Fruit fly (Drosophila melanogaster) whole organism, embryonic: Measurements from ENCODE around the gene Cpr97Ea.

Experiments
- CG10267 ChIP-seq: fragments of 200-800 bp; sonication (Bioruptor generic); optimal IDR thresholded peaks from 2 replicates; lab custom pipeline; 2018; ENCODE audit warnings: missing biosample characterization, mild to moderate bottlenecking, missing genetic modification characterization, moderate library complexity
- CG10565 ChIP-seq: fragments of 200-800 bp; sonication (Bioruptor generic); optimal IDR thresholded peaks from 3 replicates; lab custom pipeline; 2016; ENCODE audit warnings: missing biosample characterization, mild to moderate bottlenecking, missing genetic modification characterization
- CG11247 ChIP-seq: fragments of 200-800 bp; sonication (Bioruptor generic); IDR thresholded peaks from 2 replicates; pipeline ENCODE4 v1.3.6; 2022; ENCODE audit warnings: missing biosample characterization, missing genetic modification characterization
- CG11560 ChIP-seq: fragments of 200-800 bp; sonication (Bioruptor generic); IDR thresholded peaks from 3 replicates; pipeline ENCODE4 v1.3.6; 2022; ENCODE audit warnings: missing biosample characterization, missing genetic modification characterization
- CG11695 ChIP-seq: fragments of 200-800 bp; sonication (Bioruptor generic); IDR thresholded peaks from 3 replicates; pipeline ENCODE4 v1.3.6; 2022; ENCODE audit warnings: missing biosample characterization, missing genetic modification characterization
- CG14441 ChIP-seq: fragments of 200-800 bp; sonication (Bioruptor generic); IDR thresholded peaks from 2 replicates; pipeline ENCODE4 v1.3.6; 2022; ENCODE audit warnings: missing biosample characterization, missing genetic modification characterization
- CG15011 ChIP-seq: fragments of 200-800 bp; sonication (Bioruptor generic); optimal IDR thresholded peaks from 3 replicates; lab custom pipeline; 2018; ENCODE audit warnings: missing biosample characterization, mild to moderate bottlenecking, missing genetic modification characterization
- CG18599 ChIP-seq: fragments of 200-800 bp; sonication (Bioruptor generic); optimal IDR thresholded peaks from 3 replicates; lab custom pipeline; 2017; ENCODE audit warnings: missing biosample characterization, missing genetic modification characterization, mild to moderate bottlenecking, moderate library complexity, missing genetic modification reagents
- CG2120 ChIP-seq: fragments of 200-800 bp; sonication (Bioruptor generic); optimal IDR thresholded peaks from 3 replicates; lab custom pipeline; 2016; ENCODE audit warnings: missing biosample characterization, missing genetic modification characterization
- CG30431 ChIP-seq: fragments of 200-800 bp; sonication (Bioruptor generic); optimal IDR thresholded peaks from 2 replicates; lab custom pipeline; 2017; ENCODE audit warnings: missing biosample characterization, missing genetic modification characterization
- CG31441 ChIP-seq: fragments of 200-800 bp; sonication (Bioruptor generic); IDR thresholded peaks from 2 replicates; pipeline ENCODE4 v1.3.6; 2022; ENCODE audit warnings: missing biosample characterization, missing genetic modification characterization
- CG3281 ChIP-seq: fragments of 200-800 bp; sonication (Bioruptor generic); optimal IDR thresholded peaks from 3 replicates; lab custom pipeline; 2017; ENCODE audit warnings: missing biosample characterization, mild to moderate bottlenecking, missing genetic modification characterization
- CG3838 ChIP-seq: fragments of 200-800 bp; sonication (Bioruptor generic); optimal IDR thresholded peaks from 3 replicates; lab custom pipeline; 2016; ENCODE audit warnings: missing biosample characterization, missing genetic modification characterization
- CG42726 ChIP-seq: fragments of 200-800 bp; sonication (Bioruptor generic); IDR thresholded peaks from 2 replicates; pipeline ENCODE4 v1.3.6; 2022; ENCODE audit warnings: missing biosample characterization, missing genetic modification characterization; ENCODE audit not compliant: partially characterized antibody
- CG4820 ChIP-seq: fragments of 200-800 bp; sonication (Bioruptor generic); optimal IDR thresholded peaks from 3 replicates; lab custom pipeline; 2016; ENCODE audit warnings: missing biosample characterization, missing genetic modification characterization
- CG7357 ChIP-seq: fragments of 200-800 bp; sonication (Bioruptor generic); IDR thresholded peaks from 3 replicates; pipeline ENCODE4 v1.3.6; 2022; ENCODE audit warnings: missing biosample characterization, missing genetic modification characterization
- CG7372 ChIP-seq: fragments of 200-800 bp; sonication (Bioruptor generic); IDR thresholded peaks from 2 replicates; pipeline ENCODE4 v1.3.6; 2022; ENCODE audit warnings: missing biosample characterization, missing genetic modification characterization
- CG9215 ChIP-seq: fragments of 200-800 bp; sonication (Bioruptor generic); IDR thresholded peaks from 2 replicates; pipeline ENCODE4 v1.3.6; 2022; ENCODE audit warnings: missing biosample characterization, missing genetic modification characterization
- CG9609 ChIP-seq: fragments of 200-800 bp; sonication (Bioruptor generic); optimal IDR thresholded peaks from 3 replicates; lab custom pipeline; 2016; ENCODE audit warnings: missing biosample characterization, missing genetic modification characterization
- CG9876 ChIP-seq: fragments of 200-800 bp; sonication (Bioruptor generic); optimal IDR thresholded peaks from 2 replicates; lab custom pipeline; 2016; ENCODE audit warnings: missing biosample characterization, missing genetic modification characterization
- Camta ChIP-seq: fragments of 200-800 bp; sonication (Bioruptor generic); optimal IDR thresholded peaks from 2 replicates; lab custom pipeline; 2016; ENCODE audit warnings: missing biosample characterization, missing genetic modification characterization
- CrebB ChIP-seq: fragments of 200-800 bp; sonication (Bioruptor generic); optimal IDR thresholded peaks from 3 replicates; lab custom pipeline; 2018; ENCODE audit warnings: missing biosample characterization, mild to moderate bottlenecking, missing genetic modification characterization
- Dek ChIP-seq: fragments of 200-800 bp; sonication (Bioruptor generic); optimal IDR thresholded peaks from 3 replicates; lab custom pipeline; 2019; ENCODE audit warnings: missing biosample characterization, mild to moderate bottlenecking, missing genetic modification characterization, moderate library complexity
- Ets65A ChIP-seq: fragments of 200-800 bp; sonication (Bioruptor generic); peaks from one replicate; lab custom pipeline; 2016; ENCODE audit warnings: missing biosample characterization, missing genetic modification characterization
- H2.0 ChIP-seq: fragments of 200-800 bp; sonication (Bioruptor generic); IDR thresholded peaks from 2 replicates; pipeline ENCODE4 v1.3.6; 2022; ENCODE audit warnings: missing biosample characterization, missing genetic modification characterization
- HLH4C ChIP-seq: fragments of 200-800 bp; sonication (Bioruptor generic); IDR thresholded peaks from 3 replicates; pipeline ENCODE4 v1.3.6; 2022; ENCODE audit warnings: missing biosample characterization, missing genetic modification characterization; ENCODE audit not compliant: partially characterized antibody
- Lhr ChIP-seq: fragments of 200-800 bp; sonication (Bioruptor generic); optimal IDR thresholded peaks from 3 replicates; lab custom pipeline; 2017; ENCODE audit warnings: mild to moderate bottlenecking, missing biosample characterization, missing genetic modification reagents, missing genetic modification characterization
- Mad ChIP-seq: fragments of 200-800 bp; sonication (Bioruptor generic); optimal IDR thresholded peaks from 2 replicates; lab custom pipeline; 2016; ENCODE audit warnings: missing biosample characterization, missing genetic modification characterization
- PHDP ChIP-seq: fragments of 200-800 bp; sonication (Bioruptor generic); optimal IDR thresholded peaks from 3 replicates; lab custom pipeline; 2018; ENCODE audit warnings: missing biosample characterization, mild to moderate bottlenecking, missing genetic modification characterization, moderate library complexity
- Rfx ChIP-seq: fragments of 200-800 bp; sonication (Bioruptor generic); IDR thresholded peaks from 2 replicates; pipeline ENCODE4 v1.3.6; 2022; ENCODE audit warnings: missing biosample characterization, missing genetic modification characterization
- Six4 ChIP-seq: fragments of 200-800 bp; sonication (Bioruptor generic); optimal IDR thresholded peaks from 2 replicates; lab custom pipeline; 2016; ENCODE audit warnings: missing biosample characterization, missing genetic modification characterization
- YL-1 ChIP-seq: fragments of 200-800 bp; sonication (Bioruptor generic); optimal IDR thresholded peaks from 3 replicates; lab custom pipeline; 2017; ENCODE audit warnings: missing biosample characterization, mild to moderate bottlenecking, missing genetic modification characterization
- bab2 ChIP-seq: fragments of 200-800 bp; sonication (Bioruptor generic); optimal IDR thresholded peaks from 2 replicates; lab custom pipeline; 2016; ENCODE audit warnings: missing biosample characterization, missing genetic modification characterization
- bbx ChIP-seq: fragments of 200-800 bp; sonication (Bioruptor generic); IDR thresholded peaks from 2 replicates; pipeline ENCODE4 v1.3.6; 2022; ENCODE audit warnings: missing biosample characterization, missing genetic modification characterization; ENCODE audit not compliant: partially characterized antibody
- caup ChIP-seq: fragments of 200-800 bp; sonication (Bioruptor generic); optimal IDR thresholded peaks from 3 replicates; lab custom pipeline; 2017; ENCODE audit warnings: missing biosample characterization, mild to moderate bottlenecking, missing genetic modification characterization, moderate library complexity; ENCODE audit not compliant: severe bottlenecking
- chn ChIP-seq: fragments of 200-800 bp; sonication (Bioruptor generic); optimal IDR thresholded peaks from 2 replicates; lab custom pipeline; 2016; ENCODE audit warnings: missing biosample characterization, missing genetic modification characterization
- dmrt11E ChIP-seq: fragments of 200-800 bp; sonication (Bioruptor generic); optimal IDR thresholded peaks from 3 replicates; lab custom pipeline; 2018; ENCODE audit warnings: missing biosample characterization, mild to moderate bottlenecking, missing genetic modification characterization, moderate library complexity
- gfzf ChIP-seq: fragments of 200-800 bp; sonication (Bioruptor generic); optimal IDR thresholded peaks from 2 replicates; lab custom pipeline; 2016; ENCODE audit warnings: missing biosample characterization, mild to moderate bottlenecking, missing genetic modification characterization, moderate library complexity
- lab ChIP-seq: fragments of 200-800 bp; sonication (Bioruptor generic); optimal IDR thresholded peaks from 3 replicates; lab custom pipeline; 2017; ENCODE audit warnings: missing biosample characterization, missing genetic modification characterization, mild to moderate bottlenecking, moderate library complexity, missing genetic modification reagents
- lilli ChIP-seq: fragments of 200-800 bp; sonication (Bioruptor generic); optimal IDR thresholded peaks from 3 replicates; lab custom pipeline; 2016; ENCODE audit warnings: missing biosample characterization, missing genetic modification characterization
- nmo ChIP-seq: fragments of 200-800 bp; sonication (Bioruptor generic); optimal IDR thresholded peaks from 2 replicates; lab custom pipeline; 2018; ENCODE audit warnings: missing biosample characterization, mild to moderate bottlenecking, missing genetic modification characterization, moderate library complexity
- oc ChIP-seq: fragments of 200-800 bp; sonication (Bioruptor generic); optimal IDR thresholded peaks from 2 replicates; lab custom pipeline; 2018; ENCODE audit warnings: missing biosample characterization, mild to moderate bottlenecking, missing genetic modification characterization, moderate library complexity
- odd ChIP-seq: fragments of 200-800 bp; sonication (Bioruptor generic); optimal IDR thresholded peaks from 2 replicates; lab custom pipeline; 2017; ENCODE audit warnings: missing biosample characterization, mild to moderate bottlenecking, missing genetic modification characterization
- pb ChIP-seq: fragments of 200-800 bp; sonication (Bioruptor generic); optimal IDR thresholded peaks from 3 replicates; lab custom pipeline; 2016; ENCODE audit warnings: missing biosample characterization, missing genetic modification characterization
- ro ChIP-seq: fragments of 200-800 bp; sonication (Bioruptor generic); IDR thresholded peaks from 2 replicates; pipeline ENCODE4 v1.3.6; 2022; ENCODE audit warnings: missing biosample characterization, missing genetic modification characterization
- sens ChIP-seq: fragments of 200-800 bp; sonication (Bioruptor generic); peaks from one replicate; lab custom pipeline; 2016; ENCODE audit warnings: missing biosample characterization, missing genetic modification characterization
- sug ChIP-seq: fragments of 200-800 bp; optimal IDR thresholded peaks from 2 replicates; lab custom pipeline; 2019; ENCODE audit warnings: missing biosample characterization, mild to moderate bottlenecking, missing genetic modification characterization, moderate library complexity
- trh ChIP-seq: fragments of 200-800 bp; sonication (Bioruptor generic); optimal IDR thresholded peaks from 2 replicates; lab custom pipeline; 2016; ENCODE audit warnings: missing biosample characterization, missing genetic modification characterization
- zen ChIP-seq: fragments of 200-800 bp; sonication (Bioruptor generic); optimal IDR thresholded peaks from 3 replicates; lab custom pipeline; 2018; ENCODE audit warnings: missing biosample characterization, mild to moderate bottlenecking, missing genetic modification characterization, moderate library complexity
- zf30C ChIP-seq: fragments of 200-800 bp; sonication (Bioruptor generic); optimal IDR thresholded peaks from 3 replicates; lab custom pipeline; 2018; ENCODE audit warnings: missing biosample characterization, mild to moderate bottlenecking, missing genetic modification characterization

Gene Cpr97Ea

DNA sequence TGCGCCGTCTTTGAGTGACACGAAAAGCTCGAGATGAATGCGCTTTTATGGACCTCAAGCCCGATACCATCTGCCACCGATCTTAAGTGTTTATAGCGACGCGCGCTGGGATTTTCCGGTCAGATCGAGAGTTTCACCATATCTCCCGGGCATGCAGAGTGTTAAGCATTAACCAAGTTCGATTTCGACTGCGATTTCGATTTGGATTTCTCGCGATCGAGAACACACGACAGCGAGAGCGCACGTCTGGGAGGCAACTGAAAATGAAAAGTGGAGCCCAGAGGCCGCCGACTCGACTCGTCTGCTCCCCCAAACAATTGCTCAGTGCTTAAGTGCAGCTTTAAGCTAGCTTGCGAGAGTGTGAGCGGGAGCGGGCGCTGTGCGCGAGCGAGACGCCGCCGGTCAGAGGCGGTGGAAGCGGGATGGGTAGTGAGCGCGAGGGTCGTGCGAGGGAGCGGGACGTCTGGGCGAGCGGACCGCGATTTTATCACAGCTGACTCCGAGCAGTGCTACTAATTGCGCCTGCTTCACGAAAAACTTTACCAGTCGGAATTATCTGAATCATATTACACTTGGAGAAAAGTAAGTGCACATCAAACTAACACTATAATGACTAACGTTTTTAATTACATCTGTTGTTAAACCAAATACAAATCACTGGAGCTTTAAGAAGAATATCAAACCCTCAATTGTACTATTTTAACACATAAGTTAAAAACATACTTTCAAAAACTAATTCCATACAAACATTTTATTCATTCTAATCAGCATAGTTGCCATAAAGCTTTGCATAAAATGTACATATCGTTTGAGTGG lies 17.6 kb downstream of the Cpr97Ea start, which contains the start of gene spz (continued):
- no peak for TF ChIP-seq sug (tag; lab: Kevin White, UChicago)
- no peak for TF ChIP-seq ro (GFP tag; lab: Robert Waterston, UW)
- no peak for TF ChIP-seq CG7372 (GFP tag; lab: Robert Waterston, UW)
- peak; percentile 37 for TF ChIP-seq oc (tag; lab: Kevin White, UChicago)
- TF ChIP-seq CG2120 (GFP tag; lab: Kevin White, UChicago) = no peak
- no peak for TF ChIP-seq zf30C (GFP tag; lab: Kevin White, UChicago)
- no peak for TF ChIP-seq CG10267
- TF ChIP-seq gfzf (GFP tag; lab: Kevin White, UChicago) = no peak
- TF ChIP-seq odd (GFP tag; lab: Kevin White, UChicago) = no peak
- TF ChIP-seq CG42726 (GFP tag; lab: Robert Waterston, UW) = no peak
- peak; percentile 46 for TF ChIP-seq sens
- no peak for TF ChIP-seq CG11247 (GFP tag; lab: Robert Waterston, UW)
- TF ChIP-seq Mad (GFP tag; lab: Kevin White, UChicago) = no peak
- TF ChIP-seq CG15011 (GFP tag; lab: Kevin White, UChicago) = no peak
- no peak for TF ChIP-seq trh (GFP tag; lab: Kevin White, UChicago)
- TF ChIP-seq CG30431 (GFP tag; lab: Kevin White, UChicago) = no peak
- TF ChIP-seq chn (GFP tag; lab: Kevin White, UChicago) = no peak
- no peak for TF ChIP-seq caup (GFP tag; lab: Kevin White, UChicago)
- no peak for TF ChIP-seq CG14441 (GFP tag; lab: Robert Waterston, UW)
- no peak for TF ChIP-seq CrebB
- no peak for TF ChIP-seq zen
- no peak for TF ChIP-seq CG9876 (GFP tag; lab: Kevin White, UChicago)
- no peak for TF ChIP-seq YL-1 (GFP tag; lab: Kevin White, UChicago)
- peak; percentile 28 for TF ChIP-seq lab
- no peak for TF ChIP-seq Ets65A (GFP tag; lab: Kevin White, UChicago)
- peak; percentile 3 for TF ChIP-seq CG18599 (GFP tag; lab: Kevin White, UChicago)
- TF ChIP-seq CG4820 (GFP tag; lab: Kevin White, UChicago) = no peak
- no peak for TF ChIP-seq dmrt11E (tag; lab: Kevin White, UChicago)
- no peak for TF ChIP-seq Lhr (GFP tag; lab: Kevin White, UChicago)
- no peak for TF ChIP-seq CG31441 (GFP tag; lab: Robert Waterston, UW)
- TF ChIP-seq CG7357 (GFP tag; lab: Robert Waterston, UW) = no peak
- no peak for TF ChIP-seq CG3838
- no peak for TF ChIP-seq bab2 (GFP tag; lab: Kevin White, UChicago)
- TF ChIP-seq pb (GFP tag; lab: Kevin White, UChicago) = no peak
- TF ChIP-seq CG10565 (GFP tag; lab: Kevin White, UChicago) = no peak
- no peak for TF ChIP-seq HLH4C (GFP tag; lab: Robert Waterston, UW)
- no peak for TF ChIP-seq CG11560 (tag; lab: Robert Waterston, UW)
- peak; percentile 7 for TF ChIP-seq nmo (GFP tag; lab: Kevin White, UChicago)
- TF ChIP-seq lilli (GFP tag; lab: Kevin White, UChicago) = no peak
- no peak for TF ChIP-seq Camta (GFP tag; lab: Kevin White, UChicago)
- TF ChIP-seq CG9609 (GFP tag; lab: Kevin White, UChicago) = no peak
- TF ChIP-seq Six4 (GFP tag; lab: Kevin White, UChicago) = peak; percentile 18
- no peak for TF ChIP-seq H2.0 (GFP tag; lab: Robert Waterston, UW)
- no peak for TF ChIP-seq Rfx (GFP tag; lab: Robert Waterston, UW)
- TF ChIP-seq bbx = no peak
- peak; percentile 54; the same call in 1 of the 3 replicates for TF ChIP-seq CG11695 (GFP tag; lab: Robert Waterston, UW)
- no peak for TF ChIP-seq CG3281 (GFP tag; lab: Kevin White, UChicago)
- TF ChIP-seq CG9215 (GFP tag; lab: Robert Waterston, UW) = no peak
- TF ChIP-seq Dek (tag; lab: Kevin White, UChicago) = no peak
- no peak for TF ChIP-seq PHDP (tag; lab: Kevin White, UChicago)
